Worm (Caenorhabditis elegans) whole organism, young adult: ENCODE results near the gene F41F3.9.

ENCODE experiments used
- cebp-1 ChIP-seq, 2 experiments: fragments of 200-800 bp in 1 of 2; sonication (Bioruptor generic) in 1 of 2; sonication (generic microtip) in 1 of 2; IDR thresholded peaks in 1 of 2; optimal IDR thresholded peaks in 1 of 2; 2 replicates each; pipeline versions ENCODE4 v1.3.6 to Lab custom; 2017 to 2022; ENCODE audit warnings: missing compliant biosample characterization in 2 of 2, missing genetic modification characterization in 2 of 2, mild to moderate bottlenecking in 1 of 2, missing genetic modification reagents in 1 of 2, moderate library complexity in 1 of 2
- chd-7 ChIP-seq: sonication (generic microtip); optimal IDR thresholded peaks from 2 replicates; lab custom pipeline; 2016; ENCODE audit warnings: mild to moderate bottlenecking, missing genetic modification characterization, moderate library complexity, missing compliant biosample characterization
- ets-4 ChIP-seq: fragments of 200-800 bp; sonication (Bioruptor generic); optimal IDR thresholded peaks from 2 replicates; lab custom pipeline; 2018; ENCODE audit warnings: mild to moderate bottlenecking, missing genetic modification characterization, missing compliant biosample characterization
- unc-62 ChIP-seq: fragments of 150-350 bp; optimal IDR thresholded peaks from 2 replicates; lab custom pipeline; 2014; ENCODE audit warnings: missing biosample characterization, missing genetic modification reagents, missing genetic modification characterization

DNA sequence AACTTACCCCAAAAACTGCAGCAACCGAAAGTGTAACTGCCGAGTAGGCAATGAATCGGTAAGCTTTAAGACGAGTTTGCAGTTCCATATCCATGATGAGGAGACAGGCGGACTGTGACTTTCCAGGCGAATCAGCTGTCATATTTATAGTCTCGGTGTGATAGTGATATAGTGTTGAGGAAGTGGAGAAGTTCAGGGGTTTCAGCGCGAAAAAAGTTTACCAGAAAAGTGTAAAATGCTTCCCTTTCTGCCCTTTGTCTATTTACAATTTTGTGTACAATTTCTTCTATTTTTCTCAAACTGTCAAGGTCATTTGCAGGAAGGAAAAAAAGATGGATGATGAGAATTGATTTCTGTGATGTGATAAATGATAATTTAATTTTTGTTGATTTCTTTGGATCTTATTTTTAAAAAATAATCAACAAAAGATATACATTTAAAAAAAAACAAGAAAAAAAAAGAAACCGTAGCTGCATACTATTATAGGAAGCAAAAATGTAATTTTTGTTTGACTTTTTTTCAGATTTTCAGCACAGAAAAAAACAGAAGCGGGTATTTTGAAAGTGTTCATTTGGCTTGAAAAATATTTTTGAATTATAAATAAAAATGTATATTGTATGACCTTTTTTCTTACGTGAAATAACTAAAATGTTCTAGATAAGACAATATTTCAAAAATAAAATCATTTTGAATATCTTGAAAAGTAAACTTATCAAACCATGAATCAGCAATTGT is 1.2 kb upstream of the F41F3.9 start, which contains the start of the genes col-139 and F41F3.1:
- TF ChIP-seq ets-4 (GFP tag; lab: Kevin White, UChicago) (no peak), unc-62 (no peak), cebp-1 (GFP tag; IDR thresholded peaks at IDR 0.05; lab: Robert Waterston, UW) (no peak), cebp-1 (tag; optimal IDR thresholded peaks at IDR 0.05; lab: Kevin White, UChicago) (no peak), chd-7 (no peak)
